Worm (Caenorhabditis elegans): Measurements from ENCODE around the gene ZK470.1.

ZK470.1 gene

DNA sequence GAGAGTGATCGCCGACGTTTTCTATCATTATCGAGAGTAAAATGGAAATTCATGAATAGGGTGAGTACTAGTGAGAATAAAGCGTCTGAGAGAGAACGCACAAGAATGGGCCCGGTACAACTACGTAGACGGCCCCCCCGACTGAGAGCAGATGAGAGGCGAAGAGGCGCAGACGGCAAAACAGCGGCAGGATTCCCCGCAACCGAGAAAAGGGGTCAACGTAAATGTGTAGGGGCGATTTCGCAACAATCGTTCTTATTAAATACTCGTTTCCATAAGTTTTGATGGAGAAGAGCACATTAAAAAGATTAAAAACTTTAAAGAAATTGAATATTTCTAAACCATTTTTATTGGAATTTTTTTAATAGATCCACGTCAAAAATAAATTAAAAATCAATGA, 51.2 kb downstream of the ZK470.1 start:
- TF ChIP-seq ztf-23 (GFP tag; IDR thresholded peaks at IDR 0.05) (no peak), cog-1 (tag; optimal IDR thresholded peaks at IDR 0.05) (peak; percentile 21)

- TF ChIP-seq flt-1 (GFP tag; IDR thresholded peaks at IDR 0.05) (no peak), tab-1 (GFP tag; IDR thresholded peaks at IDR 0.05) (no peak), ref-1 (GFP tag; conservative IDR thresholded peaks at IDR 0.05) (no peak), ztf-23 (GFP tag; IDR thresholded peaks at IDR 0.05) (no peak), ztf-29 (GFP tag; IDR thresholded peaks at IDR 0.05) (no peak)
Observed at ce11 chrX:4215500-4216107, 52.1 kb downstream of the ZK470.1 start.
